Worm (Caenorhabditis elegans) whole organism, L1 larva: ENCODE results near the gene Y45F3A.4.

Source experiments
- C04F5.9 ChIP-seq: sonication (generic microtip); optimal IDR thresholded peaks from 2 replicates; lab custom pipeline; 2016; ENCODE audit warnings: missing genetic modification characterization, missing compliant biosample characterization
- F16B12.6 ChIP-seq: fragments of 150-350 bp; optimal IDR thresholded peaks from 2 replicates; lab custom pipeline; 2014; ENCODE audit warnings: missing biosample characterization, missing genetic modification characterization
- Y116A8C.19 ChIP-seq: sonication (generic microtip); optimal IDR thresholded peaks from 2 replicates; lab custom pipeline; 2016; ENCODE audit warnings: missing compliant biosample characterization, missing genetic modification characterization, borderline replicate concordance
- aha-1 ChIP-seq: fragments of 150-350 bp; optimal IDR thresholded peaks from 2 replicates; lab custom pipeline; 2014; ENCODE audit warnings: missing biosample characterization, missing genetic modification characterization
- alr-1 ChIP-seq: fragments of 200-800 bp; sonication (Bioruptor generic); optimal IDR thresholded peaks from 2 replicates; lab custom pipeline; 2018; ENCODE audit warnings: borderline replicate concordance, mild to moderate bottlenecking, missing genetic modification characterization, missing compliant biosample characterization
- aly-2 ChIP-seq: fragments of 150-350 bp; optimal IDR thresholded peaks from 2 replicates; lab custom pipeline; 2014; ENCODE audit warnings: missing biosample characterization, missing genetic modification characterization
- ama-1 ChIP-seq: fragments of 150-350 bp; optimal IDR thresholded peaks from 2 replicates; lab custom pipeline; 2014
- blmp-1 ChIP-seq: fragments of 150-350 bp; optimal IDR thresholded peaks from 2 replicates; lab custom pipeline; 2014; ENCODE audit warnings: missing biosample characterization, missing genetic modification characterization
- ceh-8 ChIP-seq: fragments of 200-800 bp; sonication (Bioruptor generic); optimal IDR thresholded peaks from 2 replicates; lab custom pipeline; 2018; ENCODE audit warnings: mild to moderate bottlenecking, missing genetic modification characterization, moderate library complexity, missing compliant biosample characterization
- ceh-82 ChIP-seq, 3 experiments: fragments of 150-350 bp in 1 of 3; sonication (generic microtip) in 2 of 3; optimal IDR thresholded peaks; 2 replicates each; lab custom pipeline; 2014 to 2017; ENCODE audit warnings: missing biosample characterization in 3 of 3, missing genetic modification characterization in 3 of 3
- ceh-90 ChIP-seq: sonication (generic microtip); optimal IDR thresholded peaks from 2 replicates; lab custom pipeline; 2016; ENCODE audit warnings: missing genetic modification characterization, missing compliant biosample characterization
- ces-1 ChIP-seq: fragments of 150-350 bp; optimal IDR thresholded peaks from 2 replicates; lab custom pipeline; 2014; ENCODE audit warnings: missing biosample characterization, missing genetic modification reagents, missing genetic modification characterization
- dpl-1 ChIP-seq, 3 experiments: fragments of 150-350 bp in 2 of 3; sonication (generic microtip) in 1 of 3; optimal IDR thresholded peaks; 2 replicates each; lab custom pipeline; 2014 to 2017; ENCODE audit warnings: missing biosample characterization in 3 of 3, missing genetic modification characterization in 3 of 3, missing genetic modification reagents in 3 of 3
- dsc-1 ChIP-seq: sonication (generic microtip); optimal IDR thresholded peaks from 2 replicates; lab custom pipeline; 2016; ENCODE audit warnings: mild to moderate bottlenecking, missing genetic modification characterization, missing compliant biosample characterization
- egl-13 ChIP-seq: sonication (generic microtip); optimal IDR thresholded peaks from 2 replicates; lab custom pipeline; 2016; ENCODE audit warnings: missing genotype, missing genetic modification reagents, missing genetic modification characterization, missing compliant biosample characterization
- egl-27 ChIP-seq, 2 experiments: fragments of 150-350 bp in 1 of 2; sonication (generic microtip); optimal IDR thresholded peaks; 3 replicates each; lab custom pipeline; 2017 to 2018; ENCODE audit warnings: missing biosample characterization in 2 of 2, missing genetic modification characterization in 2 of 2, missing genetic modification reagents in 2 of 2
- fkh-8 ChIP-seq: sonication (generic microtip); optimal IDR thresholded peaks from 2 replicates; lab custom pipeline; 2016; ENCODE audit warnings: mild to moderate bottlenecking, missing genetic modification characterization, missing compliant biosample characterization
- fos-1 ChIP-seq: fragments of 150-350 bp; optimal IDR thresholded peaks from 2 replicates; lab custom pipeline; 2014; ENCODE audit warnings: missing biosample characterization, missing genetic modification characterization
- grh-1 ChIP-seq: fragments of 200-800 bp; sonication (Bioruptor generic); IDR thresholded peaks from 2 replicates; pipeline ENCODE4 v1.3.6; 2022; ENCODE audit warnings: missing genetic modification reagents, missing genetic modification characterization, missing compliant biosample characterization
- hpl-2 ChIP-seq: fragments of 150-350 bp; optimal IDR thresholded peaks from 2 replicates; lab custom pipeline; 2014; ENCODE audit warnings: missing biosample characterization, missing genetic modification reagents, missing genetic modification characterization
- irx-1 ChIP-seq: sonication (generic microtip); optimal IDR thresholded peaks from 2 replicates; lab custom pipeline; 2016; ENCODE audit warnings: missing genetic modification characterization, missing compliant biosample characterization
- isw-1 ChIP-seq: fragments of 200-800 bp; sonication (Bioruptor generic); IDR thresholded peaks from 2 replicates; pipeline ENCODE4 v1.3.6; 2022; ENCODE audit warnings: missing genetic modification characterization, missing compliant biosample characterization
- jun-1 ChIP-seq: fragments of 150-350 bp; optimal IDR thresholded peaks from 2 replicates; lab custom pipeline; 2014; ENCODE audit warnings: missing biosample characterization, missing genetic modification reagents, missing genetic modification characterization
- lin-14 ChIP-seq: fragments of 200-800 bp; sonication (Bioruptor generic); optimal IDR thresholded peaks from 2 replicates; lab custom pipeline; 2018; ENCODE audit warnings: mild to moderate bottlenecking, missing genetic modification characterization, moderate library complexity, missing compliant biosample characterization
- lin-39 ChIP-seq: fragments of 150-350 bp; optimal IDR thresholded peaks from 2 replicates; lab custom pipeline; 2014; ENCODE audit warnings: missing biosample characterization, missing genetic modification reagents, missing genetic modification characterization
- mdl-1 ChIP-seq, 2 experiments: fragments of 150-350 bp; optimal IDR thresholded peaks; 2 replicates each; lab custom pipeline; 2014 to 2017; ENCODE audit warnings: missing biosample characterization in 2 of 2, missing genetic modification characterization in 2 of 2, inconsistent platforms in 1 of 2
- mef-2 ChIP-seq: fragments of 150-350 bp; optimal IDR thresholded peaks from 2 replicates; lab custom pipeline; 2014; ENCODE audit warnings: missing biosample characterization, missing genetic modification characterization
- nhr-20 ChIP-seq: sonication (generic microtip); optimal IDR thresholded peaks from 2 replicates; lab custom pipeline; 2016; ENCODE audit warnings: mild to moderate bottlenecking, missing genetic modification characterization, missing compliant biosample characterization
- nhr-47 ChIP-seq: sonication (generic microtip); optimal IDR thresholded peaks from 2 replicates; lab custom pipeline; 2016; ENCODE audit warnings: mild to moderate bottlenecking, missing genetic modification characterization, moderate library complexity, missing compliant biosample characterization
- nhr-71 ChIP-seq: sonication (generic microtip); optimal IDR thresholded peaks from 2 replicates; lab custom pipeline; 2016; ENCODE audit warnings: mild to moderate bottlenecking, missing genetic modification characterization, moderate library complexity, missing compliant biosample characterization
- nhr-77 ChIP-seq: fragments of 150-350 bp; optimal IDR thresholded peaks from 2 replicates; lab custom pipeline; 2014; ENCODE audit warnings: missing biosample characterization, missing genetic modification characterization
- nhr-84 ChIP-seq: sonication (generic microtip); optimal IDR thresholded peaks from 2 replicates; lab custom pipeline; 2017; ENCODE audit warnings: missing biosample characterization, missing genetic modification characterization
- nhr-85 ChIP-seq: sonication (generic microtip); peaks from one replicate; lab custom pipeline; 2016; ENCODE audit warnings: missing genetic modification characterization, inconsistent platforms, missing compliant biosample characterization
- nhr-90 ChIP-seq: sonication (generic microtip); optimal IDR thresholded peaks from 2 replicates; lab custom pipeline; 2016; ENCODE audit warnings: mild to moderate bottlenecking, missing genetic modification characterization, missing compliant biosample characterization; ENCODE audit not compliant: poor library complexity
- pax-3 ChIP-seq: fragments of 200-800 bp; sonication (Bioruptor generic); optimal IDR thresholded peaks from 2 replicates; lab custom pipeline; 2018; ENCODE audit warnings: mild to moderate bottlenecking, missing genetic modification characterization, moderate library complexity, missing compliant biosample characterization
- pqm-1 ChIP-seq: sonication (generic microtip); optimal IDR thresholded peaks from 3 replicates; lab custom pipeline; 2017; ENCODE audit warnings: missing biosample characterization, missing genetic modification characterization
- snpc-4 ChIP-seq: fragments of 150-350 bp; optimal IDR thresholded peaks from 2 replicates; lab custom pipeline; 2014; ENCODE audit warnings: missing biosample characterization, missing genetic modification characterization
- sox-4 ChIP-seq: sonication (generic microtip); optimal IDR thresholded peaks from 2 replicates; lab custom pipeline; 2016; ENCODE audit warnings: missing genetic modification characterization, missing compliant biosample characterization
- sptf-1 ChIP-seq: fragments of 150-350 bp; optimal IDR thresholded peaks from 2 replicates; lab custom pipeline; 2014; ENCODE audit warnings: missing biosample characterization, missing genetic modification characterization
- swsn-7 ChIP-seq: sonication (generic microtip); optimal IDR thresholded peaks from 2 replicates; lab custom pipeline; 2016; ENCODE audit warnings: missing genetic modification characterization, missing compliant biosample characterization
- tlp-1 ChIP-seq: fragments of 150-350 bp; optimal IDR thresholded peaks from 2 replicates; lab custom pipeline; 2014; ENCODE audit warnings: missing biosample characterization, missing genetic modification characterization
- unc-130 ChIP-seq: fragments of 150-350 bp; optimal IDR thresholded peaks from 2 replicates; lab custom pipeline; 2017; ENCODE audit warnings: missing biosample characterization, missing genetic modification characterization, inconsistent platforms
- unc-30 ChIP-seq: sonication (generic microtip); optimal IDR thresholded peaks from 2 replicates; lab custom pipeline; 2017; ENCODE audit warnings: missing biosample characterization, missing genetic modification characterization
- vab-15 ChIP-seq: sonication (generic microtip); optimal IDR thresholded peaks from 2 replicates; lab custom pipeline; 2017; ENCODE audit warnings: missing genotype, mild to moderate bottlenecking, missing genetic modification characterization, missing compliant biosample characterization
- xbp-1 ChIP-seq: sonication (generic microtip); optimal IDR thresholded peaks from 2 replicates; lab custom pipeline; 2016; ENCODE audit warnings: missing genetic modification characterization, missing compliant biosample characterization
- zip-4 ChIP-seq: fragments of 200-800 bp; sonication (Bioruptor generic); optimal IDR thresholded peaks from 2 replicates; lab custom pipeline; 2018; ENCODE audit warnings: mild to moderate bottlenecking, missing genetic modification characterization, moderate library complexity, missing compliant biosample characterization
- ztf-11 ChIP-seq, 2 experiments: sonication (generic microtip); optimal IDR thresholded peaks; 2 replicates each; lab custom pipeline; 2016 to 2017; ENCODE audit warnings: missing genetic modification characterization in 2 of 2, missing biosample characterization in 1 of 2, missing compliant biosample characterization in 1 of 2

Y45F3A.4 gene

ce11 chrIII:10604325-10604724, 29.1 kb upstream of the Y45F3A.4 start:
- TF ChIP-seq ama-1 (lab: Kevin White, UChicago) (no peak), nhr-71 (peak; percentile 72), dpl-1 (GFP tag; optimal IDR thresholded peaks at IDR 0.05; lab: Kevin White, UChicago) (no peak), mef-2 (tag; lab: Kevin White, UChicago) (peak; percentile 24), nhr-90 (tag; lab: Kevin White, UChicago) (no peak), C04F5.9 (no peak), nhr-77 (no peak), Y116A8C.19 (no peak), nhr-47 (tag; lab: Kevin White, UChicago) (peak; percentile 65), F16B12.6 (tag; lab: Kevin White, UChicago) (peak; percentile 4), nhr-85 (tag; lab: Kevin White, UChicago) (no peak), swsn-7 (tag; lab: Kevin White, UChicago) (peak; percentile 13), dsc-1 (tag; lab: Kevin White, UChicago) (peak; percentile 51), hpl-2 (GFP tag; lab: Kevin White, UChicago) (no peak), snpc-4 (tag; lab: Kevin White, UChicago) (no peak), lin-14 (peak; percentile 26), ces-1 (GFP tag; lab: Kevin White, UChicago) (no peak), fkh-8 (peak; percentile 98)

ce11 chrIII:10603248-10603647, 28.0 kb upstream of the Y45F3A.4 start, which contains the start of gene Y39A1A.2:
TSS of gene Y39A1A.2 (minus strand) at chrIII:10603566.
- TF ChIP-seq lin-39 (tag; lab: Kevin White, UChicago) (no peak), pqm-1 (tag; lab: Kevin White, UChicago) (no peak), blmp-1 (no peak), ceh-8 (GFP tag; lab: Kevin White, UChicago) (no peak), grh-1 (no peak), tlp-1 (no peak), egl-27 (tag; optimal IDR thresholded peaks at IDR 0.05; lab: Kevin White, UChicago) (no peak), ceh-90 (tag; lab: Kevin White, UChicago) (no peak)

- TF ChIP-seq fos-1 (tag; lab: Kevin White, UChicago) = no peak
- TF ChIP-seq hpl-2 (GFP tag; lab: Kevin White, UChicago) = no peak
- TF ChIP-seq egl-13 (tag; lab: Kevin White, UChicago) = peak; percentile 58
- peak; percentile 58 for TF ChIP-seq nhr-47 (tag; lab: Kevin White, UChicago)
- peak; percentile 74 for TF ChIP-seq pax-3 (tag; lab: Kevin White, UChicago)
- no peak for TF ChIP-seq aly-2 (tag; lab: Kevin White, UChicago)
- peak; percentile 53 for TF ChIP-seq nhr-71
- peak; percentile 39 for TF ChIP-seq lin-14
- TF ChIP-seq ceh-82 (tag; optimal IDR thresholded peaks at IDR 0.05; lab: Kevin White, UChicago) = no peak
- TF ChIP-seq fkh-8 = peak; percentile 84
- no peak for TF ChIP-seq nhr-84
- TF ChIP-seq swsn-7 (tag; lab: Kevin White, UChicago) = peak; percentile 20
- TF ChIP-seq unc-130 (tag; lab: Kevin White, UChicago) = no peak
- TF ChIP-seq snpc-4 (tag; lab: Kevin White, UChicago) = no peak
- TF ChIP-seq ama-1 (lab: Kevin White, UChicago) = no peak
- peak; percentile 95 for TF ChIP-seq dsc-1 (tag; lab: Kevin White, UChicago)
- TF ChIP-seq sox-4 (tag; lab: Kevin White, UChicago) = peak; percentile 4
- peak; percentile 6 for TF ChIP-seq nhr-20 (tag; lab: Kevin White, UChicago)
- no peak for TF ChIP-seq zip-4 (GFP tag; lab: Kevin White, UChicago)
- TF ChIP-seq, all 84 proteins: peak for 10
Measured at ce11 chrIII:10600894-10601293, 25.7 kb upstream of the Y45F3A.4 start.

- TF ChIP-seq F16B12.6 (tag; lab: Kevin White, UChicago) = no peak
- no peak for TF ChIP-seq jun-1
- no peak for TF ChIP-seq blmp-1
- TF ChIP-seq tlp-1 = no peak
- TF ChIP-seq aha-1 (tag; lab: Kevin White, UChicago) = no peak
- no peak for TF ChIP-seq alr-1 (tag; lab: Kevin White, UChicago)
- no peak for TF ChIP-seq ztf-11 (tag; optimal IDR thresholded peaks at IDR 0.05; lab: Kevin White, UChicago)
- no peak for TF ChIP-seq nhr-90 (tag; lab: Kevin White, UChicago)
- TF ChIP-seq irx-1 = no peak
- TF ChIP-seq ceh-90 (tag; lab: Kevin White, UChicago) = no peak
- no peak for TF ChIP-seq vab-15 (tag; lab: Kevin White, UChicago)
- TF ChIP-seq isw-1 (GFP tag; lab: Robert Waterston, UW) = no peak
- no peak for TF ChIP-seq mdl-1 (tag; optimal IDR thresholded peaks at IDR 0.05; lab: Kevin White, UChicago)
- TF ChIP-seq unc-30 (tag; lab: Kevin White, UChicago) = no peak
- no peak for TF ChIP-seq sptf-1
- no peak for TF ChIP-seq Y116A8C.19
- no peak for TF ChIP-seq xbp-1 (tag; lab: Kevin White, UChicago)
- TF ChIP-seq pax-3 (tag; lab: Kevin White, UChicago) = no peak
- no peak for TF ChIP-seq hpl-2 (GFP tag; lab: Kevin White, UChicago)
Measured at ce11 chrIII:10600138-10600626, 25.0 kb upstream of the Y45F3A.4 start, which contains the start of gene epg-6. TSS of gene epg-6 (minus strand) at chrIII:10600188.
